Worm (Caenorhabditis elegans) whole organism, mixed stage, embryonic: Measurements from ENCODE around the gene T04F3.5.

ENCODE experiments used
- bed-3 ChIP-seq: fragments of 200-800 bp; sonication (Bioruptor generic); optimal IDR thresholded peaks from 3 replicates; lab custom pipeline; 2018; ENCODE audit warnings: mild to moderate bottlenecking, missing genetic modification characterization, moderate library complexity, missing compliant biosample characterization
- ceh-83 ChIP-seq: fragments of 200-800 bp; sonication (Bioruptor generic); optimal IDR thresholded peaks from 2 replicates; lab custom pipeline; 2018; ENCODE audit warnings: mild to moderate bottlenecking, missing genetic modification characterization, missing compliant biosample characterization
- cnd-1 ChIP-seq: fragments of 200-800 bp; sonication (Bioruptor generic); optimal IDR thresholded peaks from 2 replicates; lab custom pipeline; 2018; ENCODE audit warnings: mild to moderate bottlenecking, missing genetic modification characterization, missing compliant biosample characterization
- elt-1 ChIP-seq: sonication (generic microtip); optimal IDR thresholded peaks from 2 replicates; lab custom pipeline; 2017; ENCODE audit warnings: missing genetic modification characterization, mild to moderate bottlenecking, missing compliant biosample characterization, antibody characterized with exemption, moderate library complexity, borderline replicate concordance; ENCODE audit not compliant: insufficient read depth
- elt-3 ChIP-seq: fragments of 150-350 bp; optimal IDR thresholded peaks from 2 replicates; lab custom pipeline; 2014; ENCODE audit warnings: missing biosample characterization, missing genetic modification characterization
- flh-1 ChIP-seq: fragments of 200-800 bp; sonication (Bioruptor generic); optimal IDR thresholded peaks from 2 replicates; lab custom pipeline; 2018; ENCODE audit warnings: mild to moderate bottlenecking, missing genetic modification characterization, moderate library complexity, missing compliant biosample characterization
- mab-5 ChIP-seq: fragments of 150-350 bp; optimal IDR thresholded peaks from 2 replicates; lab custom pipeline; 2014; ENCODE audit warnings: missing biosample characterization, missing genetic modification characterization
- mep-1 ChIP-seq: fragments of 150-350 bp; optimal IDR thresholded peaks from 2 replicates; lab custom pipeline; 2017; ENCODE audit warnings: missing biosample characterization, missing genetic modification reagents, missing genetic modification characterization, inconsistent platforms
- nhr-237 ChIP-seq: fragments of 150-350 bp; optimal IDR thresholded peaks from 2 replicates; lab custom pipeline; 2014; ENCODE audit warnings: missing biosample characterization, missing genetic modification characterization
- nhr-28 ChIP-seq: fragments of 150-350 bp; optimal IDR thresholded peaks from 2 replicates; lab custom pipeline; 2014; ENCODE audit warnings: missing biosample characterization, missing genetic modification characterization
- pha-4 ChIP-seq: fragments of 150-350 bp; optimal IDR thresholded peaks from 2 replicates; lab custom pipeline; 2018; ENCODE audit warnings: missing biosample characterization, missing genetic modification reagents, missing genetic modification characterization

DNA sequence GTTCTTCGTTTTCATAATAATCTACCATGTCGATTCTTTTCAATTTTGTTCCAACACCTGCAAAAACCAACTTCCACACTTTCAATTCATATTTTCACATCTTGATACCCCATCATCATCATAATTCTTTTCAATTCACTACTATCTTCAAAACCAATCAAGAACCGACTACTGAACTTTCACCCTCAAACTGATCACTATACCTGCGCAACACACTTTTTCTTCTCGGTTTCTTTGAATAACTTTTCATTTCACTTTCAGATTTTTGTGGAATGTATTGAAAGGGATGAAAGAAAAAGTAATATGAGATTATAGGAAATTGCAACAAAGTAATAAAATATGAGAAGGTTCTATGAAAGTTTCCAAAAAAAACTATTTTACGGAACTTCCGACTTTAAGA is 19.4 kb upstream of the T04F3.5 start:
- TF ChIP-seq flh-1 (GFP tag; lab: Kevin White, UChicago) (no peak), bed-3 (GFP tag; lab: Kevin White, UChicago) (no peak), elt-3 (tag; lab: Kevin White, UChicago) (no peak), nhr-237 (tag; lab: Kevin White, UChicago) (no peak), nhr-28 (tag; lab: Kevin White, UChicago) (no peak), elt-1 (tag; lab: Kevin White, UChicago) (no peak), cnd-1 (tag; lab: Kevin White, UChicago) (no peak), mab-5 (tag; lab: Kevin White, UChicago) (no peak), mep-1 (tag; lab: Kevin White, UChicago) (no peak), pha-4 (no peak), ceh-83 (GFP tag; lab: Kevin White, UChicago) (no peak)
